Fruit fly (Drosophila melanogaster): Measurements from ENCODE around the gene CG42521.

DNA sequence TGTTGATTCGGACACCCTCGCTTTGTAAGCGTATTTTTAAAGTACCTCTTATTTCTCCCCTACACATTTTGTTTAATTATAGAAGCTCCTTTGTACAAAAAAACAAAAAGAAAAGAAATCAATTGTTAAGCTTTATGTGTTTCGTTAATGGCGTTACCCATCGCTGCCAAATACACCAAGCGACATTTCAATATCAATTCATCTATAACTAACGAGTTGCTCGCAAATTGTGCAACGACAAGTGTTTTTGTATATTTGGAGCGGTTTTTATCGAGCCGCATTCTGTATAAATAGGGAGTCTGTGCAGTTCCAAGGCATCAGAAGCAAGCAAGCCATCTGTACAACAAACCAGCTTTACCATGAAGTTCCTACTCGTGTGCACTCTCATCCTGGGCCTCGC is 16.1 kb upstream of the CG42521 start, which contains the start of gene CG18628:
- TF ChIP-seq CG11294 (GFP tag; IDR thresholded peaks at IDR 0.05) (no peak), Sox102F (GFP tag; optimal IDR thresholded peaks at IDR 0.05) (no peak), Gug (GFP tag; IDR thresholded peaks at IDR 0.05) (no peak)
